Worm (Caenorhabditis elegans): ENCODE measurements around the gene T24A6.1.

DNA sequence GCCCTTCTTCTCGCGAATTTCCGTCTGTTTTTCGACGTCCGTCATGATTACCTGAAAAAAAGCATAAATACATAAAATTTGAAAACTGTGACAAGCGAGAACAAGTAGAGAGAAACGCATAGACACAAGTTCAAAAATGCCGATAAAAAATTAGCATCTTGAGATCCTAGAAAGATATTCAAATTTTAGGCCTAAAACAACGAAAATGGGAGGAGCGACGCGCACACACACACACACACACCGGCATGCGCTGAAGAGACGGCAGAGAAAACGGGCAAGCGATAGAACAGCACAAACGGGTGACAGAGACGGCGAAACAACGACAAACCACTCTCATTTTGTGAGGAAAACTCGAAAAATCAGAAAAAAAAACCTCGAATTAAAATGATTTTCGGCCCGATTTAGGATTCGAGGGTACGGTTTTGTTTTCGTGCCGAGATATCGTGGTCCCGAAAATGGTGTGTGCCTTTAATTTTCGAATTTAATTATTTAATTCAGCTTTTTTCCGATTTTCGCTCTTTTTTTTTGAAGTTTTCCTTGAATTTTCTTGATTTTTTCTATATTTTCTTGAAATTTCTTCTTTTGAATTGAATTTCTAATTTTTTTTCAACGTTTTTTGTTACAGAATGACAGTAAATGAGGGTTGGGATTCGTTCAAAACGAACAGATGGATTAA, 27.3 kb downstream of the T24A6.1 start, which contains the start of the genes rpl-11.1 and T22F3.2:
- TF ChIP-seq nhr-12 (tag; optimal IDR thresholded peaks at IDR 0.05) (no peak), pha-4 (tag; optimal IDR thresholded peaks at IDR 0.05) (peak; percentile 24), snpc-4 (tag; optimal IDR thresholded peaks at IDR 0.05) (no peak), ZK546.5 (tag; optimal IDR thresholded peaks at IDR 0.05) (no peak), elt-2 (tag; optimal IDR thresholded peaks at IDR 0.05) (no peak), hmg-11 (tag; optimal IDR thresholded peaks at IDR 0.05) (peak; percentile 25), unc-39 (tag; optimal IDR thresholded peaks at IDR 0.05) (no peak), lsy-12 (tag; optimal IDR thresholded peaks at IDR 0.05) (no peak), ztf-4 (tag; optimal IDR thresholded peaks at IDR 0.05) (no peak), nhr-28 (tag; optimal IDR thresholded peaks at IDR 0.05) (no peak)

Measured in whole organism, L3 larva.